Fruit fly (Drosophila melanogaster) whole organism, pupa: ENCODE results near the gene CG10324.

ENCODE experiments used
- CG10348 ChIP-seq: fragments of 200-800 bp; sonication (Bioruptor generic); IDR thresholded peaks from 2 replicates; pipeline ENCODE4 v1.3.6; 2022; ENCODE audit warnings: missing biosample characterization, missing genetic modification characterization
- CG12605 ChIP-seq: fragments of 200-800 bp; sonication (Bioruptor generic); IDR thresholded peaks from 2 replicates; pipeline ENCODE4 v1.3.6; 2022; ENCODE audit warnings: missing biosample characterization, missing genetic modification characterization
- CG13204 ChIP-seq: fragments of 200-800 bp; sonication (Bioruptor generic); optimal IDR thresholded peaks from 2 replicates; lab custom pipeline; 2018; ENCODE audit warnings: missing biosample characterization, mild to moderate bottlenecking, missing genetic modification characterization, moderate library complexity
- CG15710 ChIP-seq: fragments of 200-800 bp; sonication (Bioruptor generic); optimal IDR thresholded peaks from 2 replicates; lab custom pipeline; 2018; ENCODE audit warnings: missing biosample characterization, mild to moderate bottlenecking, missing genetic modification characterization, moderate library complexity
- CG32121 ChIP-seq: fragments of 200-800 bp; sonication (Bioruptor generic); IDR thresholded peaks from 2 replicates; pipeline ENCODE4 v1.3.6; 2022; ENCODE audit warnings: missing biosample characterization, missing genetic modification characterization
- CG34367 ChIP-seq: fragments of 200-800 bp; sonication (Bioruptor generic); optimal IDR thresholded peaks from 2 replicates; lab custom pipeline; 2018; ENCODE audit warnings: missing biosample characterization, mild to moderate bottlenecking, missing genetic modification characterization
- CG8159 ChIP-seq: fragments of 200-800 bp; sonication (Bioruptor generic); optimal IDR thresholded peaks from 3 replicates; lab custom pipeline; 2018; ENCODE audit warnings: missing biosample characterization, mild to moderate bottlenecking, missing genetic modification characterization, moderate library complexity
- CG8301 ChIP-seq: fragments of 200-800 bp; sonication (Bioruptor generic); optimal IDR thresholded peaks from 2 replicates; lab custom pipeline; 2018; ENCODE audit warnings: missing biosample characterization, mild to moderate bottlenecking, missing genetic modification characterization
- CG9948 ChIP-seq: fragments of 200-800 bp; sonication (Bioruptor generic); optimal IDR thresholded peaks from 2 replicates; lab custom pipeline; 2018; ENCODE audit warnings: missing biosample characterization, mild to moderate bottlenecking, missing genetic modification characterization, moderate library complexity
- EcR ChIP-seq: fragments of 200-800 bp; sonication (Bioruptor generic); optimal IDR thresholded peaks from 3 replicates; lab custom pipeline; 2019; ENCODE audit warnings: missing biosample characterization, missing genetic modification characterization, mild to moderate bottlenecking, moderate library complexity, missing genetic modification reagents
- Ets98B ChIP-seq: fragments of 200-800 bp; sonication (Bioruptor generic); IDR thresholded peaks from 2 replicates; pipeline ENCODE4 v1.3.6; 2022; ENCODE audit warnings: missing biosample characterization, missing genetic modification characterization
- Pif1A ChIP-seq: fragments of 200-800 bp; sonication (Bioruptor generic); optimal IDR thresholded peaks from 3 replicates; lab custom pipeline; 2016; ENCODE audit warnings: missing biosample characterization, missing genetic modification characterization
- fd96Ca ChIP-seq: fragments of 200-800 bp; sonication (Bioruptor generic); IDR thresholded peaks from 3 replicates; pipeline ENCODE4 v1.3.6; 2022; ENCODE audit warnings: missing biosample characterization, missing genetic modification characterization
- rn ChIP-seq: fragments of 200-800 bp; sonication (Bioruptor generic); IDR thresholded peaks from 2 replicates; pipeline ENCODE4 v1.3.6; 2022; ENCODE audit warnings: missing biosample characterization, missing genetic modification characterization

DNA sequence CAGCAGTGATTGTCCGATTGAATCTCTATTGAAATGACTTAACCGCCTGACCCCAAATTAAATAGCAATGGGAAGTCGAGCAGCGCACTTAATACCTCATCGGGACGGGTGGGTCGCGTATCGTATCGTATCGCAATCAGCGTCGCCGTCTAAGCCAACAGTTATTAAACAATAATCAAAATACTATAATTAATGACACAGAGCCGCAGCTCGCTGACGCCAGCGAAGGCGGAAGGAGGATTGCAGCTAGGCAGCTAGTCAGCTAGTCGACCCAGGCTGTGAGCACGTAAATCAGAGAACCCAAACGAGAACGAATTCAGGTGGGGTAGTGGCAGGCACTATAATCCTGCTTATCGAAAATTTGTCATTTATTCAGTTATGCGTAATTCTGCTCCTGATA is 37.9 kb downstream of the CG10324 start, which contains the start of gene NPF:
- TF ChIP-seq Ets98B (GFP tag; lab: Robert Waterston, UW) (no peak), CG12605 (no peak), CG10348 (GFP tag; lab: Robert Waterston, UW) (no peak), fd96Ca (GFP tag; lab: Robert Waterston, UW) (no peak), CG34367 (tag; lab: Kevin White, UChicago) (no peak), CG32121 (GFP tag; lab: Robert Waterston, UW) (no peak), CG8159 (tag; lab: Kevin White, UChicago) (no peak), CG9948 (tag; lab: Kevin White, UChicago) (no peak), CG8301 (tag; lab: Kevin White, UChicago) (no peak), EcR (GFP tag; lab: Kevin White, UChicago) (no peak), CG15710 (tag; lab: Kevin White, UChicago) (no peak), Pif1A (GFP tag; lab: Kevin White, UChicago) (no peak), CG13204 (no peak), rn (GFP tag; lab: Robert Waterston, UW) (no peak)
